Comparison of ENCODE assay signal across 4 fruit fly cellular contexts in genomic region chr2L:6648163-6648628, dm6.
A peak's percentile ranks its signal among the peaks of the same experiment; 100 is the strongest.
TF ChIP-seq lines count a peak whose summit lies in the region.

No protein-coding gene starts in this region.

TF ChIP-seq in whole organism, adult, 20 proteins besides CTCF, POLR2A, EP300 and RAD21 (continued from another document):
- TF ChIP-seq cnc (optimal IDR thresholded peaks at IDR 0.05; lab: Kevin White, UChicago) (no peak), CG14711 (tag; optimal IDR thresholded peaks at IDR 0.05; lab: Kevin White, UChicago) (peak; percentile 85)

TF ChIP-seq in whole organism, embryonic, 481 proteins besides CTCF, POLR2A, EP300 and RAD21 (continued from another document and continues in another):
- peak; percentile 87 for TF ChIP-seq zen (tag; optimal IDR thresholded peaks at IDR 0.05; lab: Kevin White, UChicago)
- peak; percentile 10 to 80 for TF ChIP-seq insv (GFP tag; optimal IDR thresholded peaks at IDR 0.05; lab: Kevin White, UChicago)
- peak; percentile 90 for TF ChIP-seq maf-S (GFP tag; optimal IDR thresholded peaks at IDR 0.05; lab: Kevin White, UChicago)
- peak in 1 of 2 experiments; percentile 75 for TF ChIP-seq Hr78 (GFP tag; optimal IDR thresholded peaks at IDR 0.05; lab: Kevin White, UChicago)
- peak; percentile 94 for TF ChIP-seq cwo (GFP tag; optimal IDR thresholded peaks at IDR 0.05; lab: Kevin White, UChicago)
- peak; percentile 88 for TF ChIP-seq salm (tag; optimal IDR thresholded peaks at IDR 0.05; lab: Kevin White, UChicago)
- TF ChIP-seq toy (GFP tag; IDR thresholded peaks at IDR 0.05; lab: Robert Waterston, UW): peak; percentile 83
- TF ChIP-seq CG6272 (GFP tag; IDR thresholded peaks at IDR 0.05; lab: Robert Waterston, UW): peak; percentile 80
- TF ChIP-seq Atf3 (GFP tag; optimal IDR thresholded peaks at IDR 0.05; lab: Kevin White, UChicago): peak; percentile 53
- TF ChIP-seq CG11504 (tag; optimal IDR thresholded peaks at IDR 0.05; lab: Kevin White, UChicago): peak; percentile 96
- peak; percentile 84 for TF ChIP-seq Mes4 (GFP tag; optimal IDR thresholded peaks at IDR 0.05; lab: Kevin White, UChicago)
- TF ChIP-seq CG13296 (GFP tag; optimal IDR thresholded peaks at IDR 0.05; lab: Kevin White, UChicago): peak; percentile 97
- TF ChIP-seq Sin3A (optimal IDR thresholded peaks at IDR 0.05; lab: Kevin White, UChicago): peak; percentile 66
- peak; percentile 88 for TF ChIP-seq CG11247 (GFP tag; IDR thresholded peaks at IDR 0.05; lab: Robert Waterston, UW)
- peak; percentile 46; the same call in 1 of the 2 replicates for TF ChIP-seq Dip2 (GFP tag; IDR thresholded peaks at IDR 0.05; lab: Robert Waterston, UW)
- peak; percentile 99 for TF ChIP-seq sens (GFP tag; lab: Kevin White, UChicago)
- peak; percentile 91 for TF ChIP-seq chn (GFP tag; optimal IDR thresholded peaks at IDR 0.05; lab: Kevin White, UChicago)
- peak; percentile 83 for TF ChIP-seq CG6654 (GFP tag; optimal IDR thresholded peaks at IDR 0.05; lab: Kevin White, UChicago)
- TF ChIP-seq CG4328 (GFP tag; optimal IDR thresholded peaks at IDR 0.05; lab: Kevin White, UChicago): peak; percentile 96
- TF ChIP-seq C15 (GFP tag; IDR thresholded peaks at IDR 0.05; lab: Robert Waterston, UW): peak; percentile 78; the same call in 2 of the 3 replicates
- peak; percentile 96 for TF ChIP-seq Hsf (GFP tag; optimal IDR thresholded peaks at IDR 0.05; lab: Kevin White, UChicago)
- TF ChIP-seq Gug (GFP tag; IDR thresholded peaks at IDR 0.05; lab: Robert Waterston, UW): peak; percentile 81; the same call in 3 of the 4 replicates
- peak; percentile 93 for TF ChIP-seq dmrt11E (tag; optimal IDR thresholded peaks at IDR 0.05; lab: Kevin White, UChicago)
- TF ChIP-seq CG34422 (GFP tag; IDR thresholded peaks at IDR 0.05; lab: Robert Waterston, UW): peak; percentile 92
- TF ChIP-seq Usf (GFP tag; optimal IDR thresholded peaks at IDR 0.05; lab: Kevin White, UChicago): peak; percentile 91
- TF ChIP-seq CG30431 (GFP tag; optimal IDR thresholded peaks at IDR 0.05; lab: Kevin White, UChicago): peak; percentile 88
- TF ChIP-seq CG13424 (tag; optimal IDR thresholded peaks at IDR 0.05; lab: Kevin White, UChicago): peak; percentile 97
- TF ChIP-seq CG14667 (GFP tag; IDR thresholded peaks at IDR 0.05; lab: Robert Waterston, UW): peak; percentile 85
- TF ChIP-seq Nf-YA (GFP tag; IDR thresholded peaks at IDR 0.05; lab: Robert Waterston, UW): peak; percentile 65
- no peak for TF ChIP-seq cg (GFP tag; optimal IDR thresholded peaks at IDR 0.05; lab: Kevin White, UChicago)
- peak; percentile 81 for TF ChIP-seq her (GFP tag; optimal IDR thresholded peaks at IDR 0.05; lab: Kevin White, UChicago)
- peak; percentile 67 for TF ChIP-seq ab (GFP tag; optimal IDR thresholded peaks at IDR 0.05; lab: Kevin White, UChicago)
- peak; percentile 95 for TF ChIP-seq CG14710 (tag; optimal IDR thresholded peaks at IDR 0.05; lab: Kevin White, UChicago)
- peak; percentile 93 for TF ChIP-seq nerfin-1 (tag; optimal IDR thresholded peaks at IDR 0.05; lab: Kevin White, UChicago)
- TF ChIP-seq CG31365 (tag; optimal IDR thresholded peaks at IDR 0.05; lab: Kevin White, UChicago): peak; percentile 74
- peak; percentile 92 for TF ChIP-seq CG6683 (GFP tag; optimal IDR thresholded peaks at IDR 0.05; lab: Kevin White, UChicago)
- no peak for TF ChIP-seq Bgb (GFP tag; IDR thresholded peaks at IDR 0.05; lab: Robert Waterston, UW; ENCODE audit: partially characterized antibody)
- no peak for TF ChIP-seq knrl (GFP tag; IDR thresholded peaks at IDR 0.05; lab: Robert Waterston, UW; ENCODE audit: partially characterized antibody)
- TF ChIP-seq Poxn (GFP tag; IDR thresholded peaks at IDR 0.05; lab: Robert Waterston, UW): peak; percentile 71
- TF ChIP-seq CG16815 (GFP tag; optimal IDR thresholded peaks at IDR 0.05; lab: Kevin White, UChicago): peak; percentile 92
- peak; percentile 97 for TF ChIP-seq CG17361 (GFP tag; IDR thresholded peaks at IDR 0.05; lab: Robert Waterston, UW)
- TF ChIP-seq ham (GFP tag; IDR thresholded peaks at IDR 0.05; lab: Robert Waterston, UW): peak; percentile 67; the same call in 1 of the 2 replicates

TF ChIP-seq in whole organism, prepupa, 60 proteins besides CTCF, POLR2A, EP300 and RAD21 (continued from another document):
- peak; percentile 95 for TF ChIP-seq Eip75B (GFP tag; optimal IDR thresholded peaks at IDR 0.05; lab: Kevin White, UChicago)
- no peak for TF ChIP-seq Sox102F (GFP tag; optimal IDR thresholded peaks at IDR 0.05; lab: Kevin White, UChicago)
- peak; percentile 90 for TF ChIP-seq CG7368 (GFP tag; optimal IDR thresholded peaks at IDR 0.05; lab: Kevin White, UChicago)
- peak; percentile 85 for TF ChIP-seq CG11902 (GFP tag; optimal IDR thresholded peaks at IDR 0.05; lab: Kevin White, UChicago)
- peak; percentile 85 for TF ChIP-seq CG6854 (GFP tag; optimal IDR thresholded peaks at IDR 0.05; lab: Kevin White, UChicago)
- peak; percentile 97 for TF ChIP-seq OdsH (GFP tag; optimal IDR thresholded peaks at IDR 0.05; lab: Kevin White, UChicago)
- TF ChIP-seq CG6792 (GFP tag; optimal IDR thresholded peaks at IDR 0.05; lab: Kevin White, UChicago): peak; percentile 90
- TF ChIP-seq CG10669 (GFP tag; optimal IDR thresholded peaks at IDR 0.05; lab: Kevin White, UChicago): peak; percentile 92
- peak; percentile 89 for TF ChIP-seq CG1621 (tag; optimal IDR thresholded peaks at IDR 0.05; lab: Kevin White, UChicago)
- TF ChIP-seq CG32006 (GFP tag; optimal IDR thresholded peaks at IDR 0.05; lab: Kevin White, UChicago): peak; percentile 98
- peak; percentile 97 for TF ChIP-seq CG4318 (GFP tag; optimal IDR thresholded peaks at IDR 0.05; lab: Kevin White, UChicago)
- peak; percentile 80 for TF ChIP-seq Eip93F (GFP tag; optimal IDR thresholded peaks at IDR 0.05; lab: Kevin White, UChicago)
- peak; percentile 94 for TF ChIP-seq CG3919 (GFP tag; optimal IDR thresholded peaks at IDR 0.05; lab: Kevin White, UChicago)
- TF ChIP-seq ss (GFP tag; optimal IDR thresholded peaks at IDR 0.05; lab: Kevin White, UChicago): peak; percentile 79 to 91
- no peak for TF ChIP-seq CG6276 (GFP tag; optimal IDR thresholded peaks at IDR 0.05; lab: Kevin White, UChicago)
- TF ChIP-seq Blimp-1 (GFP tag; optimal IDR thresholded peaks at IDR 0.05; lab: Kevin White, UChicago): peak; percentile 73
- TF ChIP-seq Sox15 (GFP tag; optimal IDR thresholded peaks at IDR 0.05; lab: Kevin White, UChicago): peak; percentile 92
- no peak for TF ChIP-seq Smox (GFP tag; optimal IDR thresholded peaks at IDR 0.05; lab: Kevin White, UChicago)
- peak; percentile 98 for TF ChIP-seq Eip78C (GFP tag; lab: Kevin White, UChicago)
- peak; percentile 93 for TF ChIP-seq Ets96B (tag; optimal IDR thresholded peaks at IDR 0.05; lab: Kevin White, UChicago)
- peak; percentile 88 for TF ChIP-seq spab (GFP tag; optimal IDR thresholded peaks at IDR 0.05; lab: Kevin White, UChicago)
- peak; percentile 96 for TF ChIP-seq eg (GFP tag; IDR thresholded peaks at IDR 0.05; lab: Robert Waterston, UW)
- TF ChIP-seq svp (GFP tag; lab: Kevin White, UChicago): peak; percentile 97
- TF ChIP-seq CG11762 (GFP tag; optimal IDR thresholded peaks at IDR 0.05; lab: Kevin White, UChicago; ENCODE audit: insufficient read depth): peak; percentile 94
- TF ChIP-seq cyc (GFP tag; optimal IDR thresholded peaks at IDR 0.05; lab: Kevin White, UChicago): peak; percentile 92
- TF ChIP-seq CG34406 (GFP tag; optimal IDR thresholded peaks at IDR 0.05; lab: Kevin White, UChicago): peak; percentile 92
- peak; percentile 94 for TF ChIP-seq net (GFP tag; optimal IDR thresholded peaks at IDR 0.05; lab: Kevin White, UChicago)
- no peak for TF ChIP-seq pdm3 (GFP tag; optimal IDR thresholded peaks at IDR 0.05; lab: Kevin White, UChicago)
- peak; percentile 98 for TF ChIP-seq Hr4 (GFP tag; optimal IDR thresholded peaks at IDR 0.05; lab: Kevin White, UChicago)
- peak; percentile 91 for TF ChIP-seq fd59A (GFP tag; optimal IDR thresholded peaks at IDR 0.05; lab: Kevin White, UChicago)
- TF ChIP-seq esn (GFP tag; optimal IDR thresholded peaks at IDR 0.05; lab: Kevin White, UChicago): peak; percentile 96
- no peak for TF ChIP-seq Met (GFP tag; optimal IDR thresholded peaks at IDR 0.05; lab: Kevin White, UChicago)
- TF ChIP-seq CG11294 (GFP tag; IDR thresholded peaks at IDR 0.05; lab: Robert Waterston, UW): peak; percentile 91
- peak; percentile 86 for TF ChIP-seq dsx (GFP tag; optimal IDR thresholded peaks at IDR 0.05; lab: Kevin White, UChicago; ENCODE audit: poor library complexity, severe bottlenecking)
- TF ChIP-seq salr (GFP tag; optimal IDR thresholded peaks at IDR 0.05; lab: Kevin White, UChicago): peak; percentile 81 to 97
- peak; percentile 60 for TF ChIP-seq fd85E (GFP tag; optimal IDR thresholded peaks at IDR 0.05; lab: Kevin White, UChicago)
- peak; percentile 97 for TF ChIP-seq CG8119 (GFP tag; IDR thresholded peaks at IDR 0.05; lab: Robert Waterston, UW)
- TF ChIP-seq dac (GFP tag; optimal IDR thresholded peaks at IDR 0.05; lab: Kevin White, UChicago): peak; percentile 95
- peak; percentile 95 for TF ChIP-seq lz (GFP tag; optimal IDR thresholded peaks at IDR 0.05; lab: Kevin White, UChicago)
- TF ChIP-seq fkh (GFP tag; optimal IDR thresholded peaks at IDR 0.05; lab: Kevin White, UChicago): peak; percentile 78
- TF ChIP-seq CG8319 (GFP tag; optimal IDR thresholded peaks at IDR 0.05; lab: Kevin White, UChicago): peak; percentile 89
TF ChIP-seq in whole organism, prepupa: peak in this region for 55.

TF ChIP-seq in whole organism, wandering third instar larva, 38 proteins besides CTCF, POLR2A, EP300 and RAD21 (continued from another document):
- TF ChIP-seq foxo (GFP tag; optimal IDR thresholded peaks at IDR 0.05; lab: Kevin White, UChicago): peak in 1 of 2 experiments; percentile 96
- peak; percentile 93 for TF ChIP-seq br (GFP tag; optimal IDR thresholded peaks at IDR 0.05; lab: Kevin White, UChicago)
- peak; percentile 93 for TF ChIP-seq HLH106 (tag; optimal IDR thresholded peaks at IDR 0.05; lab: Kevin White, UChicago)
- no peak for TF ChIP-seq CrebA (GFP tag; optimal IDR thresholded peaks at IDR 0.05; lab: Kevin White, UChicago; ENCODE audit: borderline replicate concordance)
- peak; percentile 93 for TF ChIP-seq fru (GFP tag; optimal IDR thresholded peaks at IDR 0.05; lab: Kevin White, UChicago)
- no peak for TF ChIP-seq Hr83 (GFP tag; optimal IDR thresholded peaks at IDR 0.05; lab: Kevin White, UChicago; ENCODE audit: poor library complexity, severe bottlenecking)
- TF ChIP-seq Dfd (GFP tag; optimal IDR thresholded peaks at IDR 0.05; lab: Kevin White, UChicago): no peak
- TF ChIP-seq Rel (GFP tag; optimal IDR thresholded peaks at IDR 0.05; lab: Kevin White, UChicago): peak; percentile 72
- TF ChIP-seq Rel (tag; optimal IDR thresholded peaks at IDR 0.05; lab: Kevin White, UChicago): peak; percentile 69
- peak; percentile 42 for TF ChIP-seq dsf (GFP tag; optimal IDR thresholded peaks at IDR 0.05; lab: Kevin White, UChicago; ENCODE audit: borderline replicate concordance)
- TF ChIP-seq psq (GFP tag; optimal IDR thresholded peaks at IDR 0.05; lab: Kevin White, UChicago): peak; percentile 88
- TF ChIP-seq usp (GFP tag; optimal IDR thresholded peaks at IDR 0.05; lab: Kevin White, UChicago): no peak
- peak; percentile 72 for TF ChIP-seq CG32264 (GFP tag; optimal IDR thresholded peaks at IDR 0.05; lab: Kevin White, UChicago)
- TF ChIP-seq woc (GFP tag; optimal IDR thresholded peaks at IDR 0.05; lab: Kevin White, UChicago): peak; percentile 86
- no peak for TF ChIP-seq Myc (optimal IDR thresholded peaks at IDR 0.05; lab: Kevin White, UChicago)
